Worm (Caenorhabditis elegans) whole organism, young adult: ENCODE results near the gene B0513.90.

Source experiments
- B0336.3 ChIP-seq: fragments of 200-800 bp; sonication (Bioruptor generic); IDR thresholded peaks from 2 replicates; pipeline ENCODE4 v1.3.6; 2022; ENCODE audit warnings: missing genetic modification characterization, missing compliant biosample characterization
- D2030.7 ChIP-seq: fragments of 200-800 bp; sonication (Bioruptor generic); IDR thresholded peaks from 2 replicates; pipeline ENCODE4 v1.3.6; 2022; ENCODE audit warnings: missing genetic modification reagents, missing genetic modification characterization, missing compliant biosample characterization
- F23B12.7 ChIP-seq: sonication (generic microtip); optimal IDR thresholded peaks from 2 replicates; lab custom pipeline; 2017; ENCODE audit warnings: missing genetic modification characterization, mild to moderate bottlenecking, missing compliant biosample characterization, antibody characterized with exemption, moderate library complexity; ENCODE audit not compliant: insufficient read depth
- F33H1.4 ChIP-seq: fragments of 200-800 bp; sonication (Bioruptor generic); IDR thresholded peaks from 2 replicates; pipeline ENCODE4 v1.3.6; 2022; ENCODE audit warnings: missing genetic modification reagents, missing genetic modification characterization, missing compliant biosample characterization
- F37B4.10 ChIP-seq: fragments of 200-800 bp; sonication (Bioruptor generic); IDR thresholded peaks from 2 replicates; pipeline ENCODE4 v1.3.6; 2022; ENCODE audit warnings: missing genetic modification characterization, missing compliant biosample characterization
- F52B5.7 ChIP-seq: sonication (generic microtip); optimal IDR thresholded peaks from 2 replicates; lab custom pipeline; 2016; ENCODE audit warnings: mild to moderate bottlenecking, missing genetic modification characterization, missing compliant biosample characterization
- F55B11.4 ChIP-seq: sonication (generic microtip); optimal IDR thresholded peaks from 2 replicates; lab custom pipeline; 2016; ENCODE audit warnings: missing compliant biosample characterization, missing genetic modification characterization, borderline replicate concordance; ENCODE audit not compliant: insufficient read depth
- F57A8.1 ChIP-seq: fragments of 200-800 bp; sonication (Bioruptor generic); optimal IDR thresholded peaks from 2 replicates; lab custom pipeline; 2018; ENCODE audit warnings: mild to moderate bottlenecking, missing genetic modification characterization, moderate library complexity, missing compliant biosample characterization
- K12H6.12 ChIP-seq: fragments of 200-800 bp; sonication (Bioruptor generic); optimal IDR thresholded peaks from 2 replicates; lab custom pipeline; 2018; ENCODE audit warnings: mild to moderate bottlenecking, missing genetic modification characterization, missing compliant biosample characterization
- T26A5.8 ChIP-seq: sonication (generic microtip); optimal IDR thresholded peaks from 2 replicates; lab custom pipeline; 2016; ENCODE audit warnings: missing genetic modification characterization, missing compliant biosample characterization
- Y56A3A.18 ChIP-seq: fragments of 200-800 bp; sonication (Bioruptor generic); IDR thresholded peaks from 2 replicates; pipeline ENCODE4 v1.3.6; 2022; ENCODE audit warnings: missing genetic modification reagents, missing genetic modification characterization, missing compliant biosample characterization
- Y79H2A.3 ChIP-seq: fragments of 200-800 bp; sonication (Bioruptor generic); conservative IDR thresholded peaks from 2 replicates; pipeline ENCODE4 v1.3.6; 2022; ENCODE audit warnings: missing genetic modification reagents, missing genetic modification characterization, missing compliant biosample characterization
- Y95B8A.8 ChIP-seq: fragments of 200-800 bp; sonication (Bioruptor generic); IDR thresholded peaks from 2 replicates; pipeline ENCODE4 v1.3.6; 2022; ENCODE audit warnings: missing genetic modification reagents, missing genetic modification characterization, missing compliant biosample characterization
- ZK185.1 ChIP-seq: sonication (generic microtip); optimal IDR thresholded peaks from 2 replicates; lab custom pipeline; 2016; ENCODE audit warnings: mild to moderate bottlenecking, missing genetic modification characterization, missing compliant biosample characterization; ENCODE audit not compliant: poor library complexity, severe bottlenecking
- akir-1 ChIP-seq: fragments of 200-800 bp; sonication (Bioruptor generic); optimal IDR thresholded peaks from 2 replicates; lab custom pipeline; 2018; ENCODE audit warnings: mild to moderate bottlenecking, missing genetic modification characterization, moderate library complexity, missing compliant biosample characterization
- atf-7 ChIP-seq: sonication (generic microtip); optimal IDR thresholded peaks from 2 replicates; lab custom pipeline; 2017; ENCODE audit warnings: mild to moderate bottlenecking, missing genetic modification characterization, missing compliant biosample characterization
- attf-6 ChIP-seq: fragments of 200-800 bp; sonication (Bioruptor generic); IDR thresholded peaks from 2 replicates; pipeline ENCODE4 v1.3.6; 2022; ENCODE audit warnings: missing genetic modification reagents, missing genetic modification characterization, missing compliant biosample characterization
- bed-1 ChIP-seq: fragments of 200-800 bp; sonication (Bioruptor generic); IDR thresholded peaks from 2 replicates; pipeline ENCODE4 v1.3.6; 2022; ENCODE audit warnings: missing genetic modification reagents, missing genetic modification characterization, missing compliant biosample characterization
- ceh-91 ChIP-seq: fragments of 200-800 bp; sonication (Bioruptor generic); IDR thresholded peaks from 2 replicates; pipeline ENCODE4 v1.3.6; 2022; ENCODE audit warnings: missing genetic modification reagents, missing genetic modification characterization, missing compliant biosample characterization
- chd-7 ChIP-seq: sonication (generic microtip); optimal IDR thresholded peaks from 2 replicates; lab custom pipeline; 2016; ENCODE audit warnings: mild to moderate bottlenecking, missing genetic modification characterization, moderate library complexity, missing compliant biosample characterization
- dpff-1 ChIP-seq: sonication (generic microtip); optimal IDR thresholded peaks from 2 replicates; lab custom pipeline; 2017; ENCODE audit warnings: mild to moderate bottlenecking, missing genetic modification characterization, missing compliant biosample characterization
- dpl-1 ChIP-seq: fragments of 150-350 bp; optimal IDR thresholded peaks from 2 replicates; lab custom pipeline; 2014; ENCODE audit warnings: missing biosample characterization, missing genetic modification reagents, missing genetic modification characterization
- egl-44 ChIP-seq: fragments of 200-800 bp; sonication (Bioruptor generic); IDR thresholded peaks from 2 replicates; pipeline ENCODE4 v1.3.6; 2022; ENCODE audit warnings: missing genetic modification reagents, missing genetic modification characterization, missing compliant biosample characterization
- egrh-3 ChIP-seq: fragments of 200-800 bp; sonication (Bioruptor generic); IDR thresholded peaks from 2 replicates; pipeline ENCODE4 v1.3.6; 2022; ENCODE audit warnings: missing genetic modification reagents, missing genetic modification characterization, missing compliant biosample characterization
- fkh-3 ChIP-seq: sonication (generic microtip); optimal IDR thresholded peaks from 2 replicates; lab custom pipeline; 2016; ENCODE audit warnings: mild to moderate bottlenecking, missing genetic modification characterization, missing compliant biosample characterization
- gei-17 ChIP-seq: fragments of 200-800 bp; sonication (Bioruptor generic); optimal IDR thresholded peaks from 2 replicates; lab custom pipeline; 2018; ENCODE audit warnings: mild to moderate bottlenecking, missing genetic modification characterization, missing compliant biosample characterization
- hrde-1 ChIP-seq: sonication (generic microtip); optimal IDR thresholded peaks from 2 replicates; lab custom pipeline; 2016; ENCODE audit warnings: missing genetic modification characterization, mild to moderate bottlenecking, missing compliant biosample characterization, moderate library complexity, missing genotype, missing genetic modification reagents, borderline replicate concordance
- let-526 ChIP-seq: fragments of 200-800 bp; sonication (Bioruptor generic); IDR thresholded peaks from 2 replicates; pipeline ENCODE4 v1.3.6; 2022; ENCODE audit warnings: missing genetic modification reagents, missing genetic modification characterization, missing compliant biosample characterization
- let-607 ChIP-seq, 2 experiments: fragments of 200-800 bp in 1 of 2; sonication (Bioruptor generic) in 1 of 2; sonication (generic microtip) in 1 of 2; optimal IDR thresholded peaks; 2 replicates each; lab custom pipeline; 2016 to 2018; ENCODE audit warnings: mild to moderate bottlenecking in 2 of 2, missing compliant biosample characterization in 2 of 2, missing genetic modification characterization in 2 of 2, moderate library complexity in 2 of 2, missing genotype in 1 of 2
- madf-10 ChIP-seq: sonication (generic microtip); optimal IDR thresholded peaks from 2 replicates; lab custom pipeline; 2016; ENCODE audit warnings: mild to moderate bottlenecking, missing genetic modification characterization, missing compliant biosample characterization
- madf-3 ChIP-seq: fragments of 200-800 bp; sonication (Bioruptor generic); IDR thresholded peaks from 2 replicates; pipeline ENCODE4 v1.3.6; 2022; ENCODE audit warnings: missing genetic modification reagents, missing genetic modification characterization, missing compliant biosample characterization
- nhr-179 ChIP-seq: sonication (generic microtip); optimal IDR thresholded peaks from 2 replicates; lab custom pipeline; 2016; ENCODE audit warnings: mild to moderate bottlenecking, missing genetic modification characterization, missing compliant biosample characterization
- nhr-27 ChIP-seq: fragments of 200-800 bp; sonication (Bioruptor generic); optimal IDR thresholded peaks from 2 replicates; lab custom pipeline; 2018; ENCODE audit warnings: mild to moderate bottlenecking, missing genetic modification characterization, moderate library complexity, missing compliant biosample characterization
- nhr-80 ChIP-seq: sonication (generic microtip); optimal IDR thresholded peaks from 2 replicates; lab custom pipeline; 2016; ENCODE audit warnings: missing genetic modification characterization, missing compliant biosample characterization
- rcor-1 ChIP-seq: fragments of 200-800 bp; sonication (Bioruptor generic); IDR thresholded peaks from 2 replicates; pipeline ENCODE4 v1.3.6; 2022; ENCODE audit warnings: missing genetic modification reagents, missing genetic modification characterization, missing compliant biosample characterization
- rec-8 ChIP-seq, 2 experiments: sonication (generic microtip); optimal IDR thresholded peaks; 2 replicates each; lab custom pipeline; 2016; ENCODE audit warnings: mild to moderate bottlenecking in 2 of 2, missing genetic modification characterization in 2 of 2, missing genetic modification reagents in 2 of 2, missing genotype in 2 of 2, missing biosample characterization in 1 of 2, missing compliant biosample characterization in 1 of 2, moderate library complexity in 1 of 2
- sdz-38 ChIP-seq: sonication (generic microtip); optimal IDR thresholded peaks from 2 replicates; lab custom pipeline; 2016; ENCODE audit warnings: missing genotype, missing genetic modification characterization, missing compliant biosample characterization
- snpc-3.4 ChIP-seq: sonication (generic microtip); optimal IDR thresholded peaks from 2 replicates; lab custom pipeline; 2017; ENCODE audit warnings: missing genetic modification characterization, mild to moderate bottlenecking, missing compliant biosample characterization, antibody characterized with exemption, moderate library complexity, missing genotype, missing genetic modification reagents
- snpc-4 ChIP-seq, 5 experiments: fragments of 150-350 bp in 1 of 5; sonication (generic microtip) in 4 of 5; optimal IDR thresholded peaks; 2 replicates each; lab custom pipeline; 2014 to 2018; ENCODE audit warnings: missing genetic modification characterization in 5 of 5, missing biosample characterization in 3 of 5, antibody characterized with exemption in 2 of 5, mild to moderate bottlenecking in 2 of 5, missing compliant biosample characterization in 2 of 5, missing genotype in 2 of 5, moderate library complexity in 2 of 5, missing genetic modification reagents in 1 of 5
- somi-1 ChIP-seq: fragments of 200-800 bp; sonication (Bioruptor generic); optimal IDR thresholded peaks from 2 replicates; lab custom pipeline; 2018; ENCODE audit warnings: mild to moderate bottlenecking, missing genetic modification characterization, missing compliant biosample characterization
- tlf-1 ChIP-seq: fragments of 200-800 bp; sonication (Bioruptor generic); optimal IDR thresholded peaks from 2 replicates; lab custom pipeline; 2018; ENCODE audit warnings: mild to moderate bottlenecking, missing genetic modification characterization, missing compliant biosample characterization
- unc-62 ChIP-seq: fragments of 150-350 bp; optimal IDR thresholded peaks from 2 replicates; lab custom pipeline; 2014; ENCODE audit warnings: missing biosample characterization, missing genetic modification reagents, missing genetic modification characterization
- zim-3 ChIP-seq: sonication (generic microtip); optimal IDR thresholded peaks from 2 replicates; lab custom pipeline; 2017; ENCODE audit warnings: mild to moderate bottlenecking, missing genetic modification characterization, moderate library complexity, missing compliant biosample characterization
- ztf-18 ChIP-seq: sonication (generic microtip); optimal IDR thresholded peaks from 2 replicates; lab custom pipeline; 2016; ENCODE audit warnings: missing genotype, mild to moderate bottlenecking, missing genetic modification characterization, missing compliant biosample characterization

Gene B0513.90

DNA sequence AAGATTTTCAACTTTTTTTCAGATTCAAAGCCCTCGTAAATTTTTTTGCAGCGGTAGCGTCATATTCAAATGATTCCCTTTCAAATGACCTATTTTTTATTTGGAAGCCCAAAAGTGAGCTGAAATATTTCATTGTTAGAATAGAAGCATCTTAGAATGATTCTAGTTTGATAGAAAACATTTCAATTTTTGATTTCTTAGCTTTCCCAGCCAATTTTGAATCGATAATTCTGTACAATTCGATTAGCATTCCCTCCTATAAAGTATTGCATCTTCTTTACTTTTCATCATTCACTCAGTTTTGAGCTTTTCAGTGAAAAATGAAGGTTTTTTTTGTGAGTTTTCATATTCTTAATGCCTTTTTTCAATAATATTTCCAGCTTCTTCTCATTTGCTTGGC lies at the start of gene B0513.90:
Gene B0513.90, plus strand, starts transcription at position 301 of the 400 bp plus-strand sequence.
- TF ChIP-seq attf-6 (GFP tag; lab: Robert Waterston, UW): no peak
- TF ChIP-seq B0336.3 (GFP tag; lab: Robert Waterston, UW): no peak
- no peak for TF ChIP-seq hrde-1 (tag; lab: Kevin White, UChicago)
- no peak for TF ChIP-seq ZK185.1 (tag; lab: Kevin White, UChicago)
- no peak for TF ChIP-seq F52B5.7 (tag; lab: Kevin White, UChicago)
- TF ChIP-seq sdz-38 (tag; lab: Kevin White, UChicago): no peak
- TF ChIP-seq Y95B8A.8 (GFP tag; lab: Robert Waterston, UW): no peak
- no peak for TF ChIP-seq let-526
- TF ChIP-seq, all 124 proteins: peak for 0

DNA sequence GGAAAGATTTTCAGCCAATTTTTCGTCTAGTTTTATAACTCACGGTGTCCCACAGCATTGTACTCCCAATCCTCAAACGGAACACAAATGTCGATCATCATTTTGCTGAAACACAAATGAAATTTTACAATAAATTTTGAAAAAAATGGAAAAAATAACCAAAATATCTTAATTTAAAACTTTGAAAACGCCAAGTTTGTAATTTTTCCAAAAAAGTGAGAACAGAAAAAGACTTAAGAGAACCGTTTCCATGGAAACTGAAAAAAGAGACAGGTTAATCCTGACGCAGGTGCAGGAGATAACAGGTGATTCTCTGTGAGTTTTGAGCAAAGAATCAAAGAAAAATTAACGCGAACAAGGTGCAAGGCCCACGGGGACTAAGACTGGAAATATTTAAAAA lies 46.0 kb upstream of the B0513.90 start, which contains the start of gene Y45F10D.15:
Gene Y45F10D.15, minus strand, starts transcription at position 101 of the 400 bp plus-strand sequence.
- TF ChIP-seq Y95B8A.8 (GFP tag; lab: Robert Waterston, UW) (no peak), chd-7 (tag; lab: Kevin White, UChicago) (no peak), madf-10 (tag; lab: Kevin White, UChicago) (no peak), attf-6 (GFP tag; lab: Robert Waterston, UW) (no peak), ztf-18 (no peak), ceh-91 (GFP tag; lab: Robert Waterston, UW) (no peak), gei-17 (GFP tag; lab: Kevin White, UChicago) (no peak), let-526 (no peak), ZK185.1 (tag; lab: Kevin White, UChicago) (no peak), F57A8.1 (GFP tag; lab: Kevin White, UChicago) (no peak), zim-3 (no peak), T26A5.8 (no peak), Y79H2A.3 (GFP tag; lab: Robert Waterston, UW) (no peak), unc-62 (GFP tag; lab: Kevin White, UChicago) (no peak), tlf-1 (GFP tag; lab: Kevin White, UChicago) (no peak), akir-1 (GFP tag; lab: Kevin White, UChicago) (no peak), let-607 (tag; optimal IDR thresholded peaks at IDR 0.05; lab: Kevin White, UChicago) (no peak), bed-1 (GFP tag; lab: Robert Waterston, UW) (no peak)

DNA sequence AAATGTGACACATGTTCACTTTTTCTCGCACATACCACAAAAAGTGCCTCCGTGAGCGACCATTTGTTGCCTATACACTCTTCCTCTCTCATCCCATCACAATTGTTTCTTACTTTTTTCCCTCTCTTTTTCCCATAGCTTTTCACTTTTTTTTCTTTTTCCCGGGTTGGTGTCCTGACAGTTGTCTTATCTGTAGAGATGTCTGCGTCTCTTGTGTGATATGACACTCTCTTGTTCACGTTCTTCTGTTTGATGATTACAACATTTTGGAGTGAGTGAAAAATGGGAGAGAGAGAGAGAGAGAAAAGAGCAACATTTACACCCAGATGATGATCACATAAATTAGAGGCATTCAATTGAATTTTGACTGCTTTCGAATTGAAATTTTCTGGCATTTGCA lies 40.5 kb upstream of the B0513.90 start:
- no peak for TF ChIP-seq egl-44 (GFP tag; lab: Robert Waterston, UW)
- no peak for TF ChIP-seq gei-17 (GFP tag; lab: Kevin White, UChicago)
- no peak for TF ChIP-seq nhr-27 (tag; lab: Kevin White, UChicago)
- no peak for TF ChIP-seq D2030.7 (GFP tag; lab: Robert Waterston, UW)
- TF ChIP-seq ztf-18: no peak
- TF ChIP-seq Y56A3A.18: no peak
- TF ChIP-seq let-526: no peak
- peak; percentile 48 for TF ChIP-seq somi-1 (GFP tag; lab: Kevin White, UChicago)
- TF ChIP-seq egrh-3: no peak
- peak; percentile 7 for TF ChIP-seq ZK185.1 (tag; lab: Kevin White, UChicago)
- no peak for TF ChIP-seq rec-8 (tag; optimal IDR thresholded peaks at IDR 0.05; lab: Kevin White, UChicago)
- TF ChIP-seq rcor-1 (GFP tag; lab: Robert Waterston, UW): no peak
- no peak for TF ChIP-seq fkh-3
- TF ChIP-seq nhr-80 (tag; lab: Kevin White, UChicago): peak; percentile 95
- TF ChIP-seq F37B4.10 (GFP tag; lab: Robert Waterston, UW): no peak
- no peak for TF ChIP-seq K12H6.12 (tag; lab: Kevin White, UChicago)
- TF ChIP-seq F23B12.7 (tag; lab: Kevin White, UChicago): peak; percentile 22
- no peak for TF ChIP-seq snpc-4 (GFP tag; optimal IDR thresholded peaks at IDR 0.05; lab: Kevin White, UChicago)
- TF ChIP-seq snpc-4 (tag; optimal IDR thresholded peaks at IDR 0.05; lab: Kevin White, UChicago): peak in 1 of 4 experiments; percentile 10
- TF ChIP-seq F55B11.4 (tag; lab: Kevin White, UChicago): no peak
- no peak for TF ChIP-seq madf-3 (GFP tag; lab: Robert Waterston, UW)
- no peak for TF ChIP-seq dpff-1
- TF ChIP-seq nhr-179 (tag; lab: Kevin White, UChicago): no peak
- no peak for TF ChIP-seq F33H1.4 (GFP tag; lab: Robert Waterston, UW)
- no peak for TF ChIP-seq atf-7 (tag; lab: Kevin White, UChicago)
- no peak for TF ChIP-seq snpc-3.4 (tag; lab: Kevin White, UChicago)
- TF ChIP-seq dpl-1: no peak
